Fruit fly (Drosophila melanogaster): ENCODE data around the gene CG9109.
A peak's percentile ranks its signal among the peaks of the same experiment; 100 is the strongest.

The CG9109 gene

DNA sequence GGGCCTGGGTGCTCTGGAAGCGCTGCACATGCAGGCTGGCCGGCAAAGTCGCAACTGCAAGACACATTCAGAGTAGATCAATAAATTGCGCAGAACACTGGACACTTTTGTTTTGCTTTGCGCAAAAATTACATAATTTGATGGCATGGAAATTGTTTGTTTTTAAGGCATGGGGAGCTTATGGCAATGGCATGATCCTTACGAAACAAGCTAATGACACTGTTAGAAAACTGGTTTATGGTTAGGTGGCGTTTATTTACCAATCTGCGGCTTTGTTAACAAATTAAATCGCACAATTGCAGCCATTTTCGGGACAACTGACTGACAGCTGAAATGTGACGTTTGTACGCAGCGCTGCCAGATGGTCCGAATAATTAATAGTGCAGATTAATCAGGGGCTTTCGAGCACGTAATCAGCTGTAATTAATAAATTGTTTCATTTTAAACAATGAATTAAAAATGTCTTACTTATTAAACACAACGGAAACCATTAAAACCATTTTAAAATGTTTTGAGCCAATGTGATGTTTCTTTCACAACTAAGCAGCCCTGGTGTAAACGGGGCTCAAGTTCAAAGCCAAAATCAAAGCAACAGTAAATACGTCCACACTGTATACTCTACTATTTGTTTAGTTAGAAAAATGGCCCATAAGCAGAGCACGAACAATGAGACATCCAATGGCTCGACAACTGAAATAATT, 28.3 kb upstream of the CG9109 start, which contains the start of the genes ND-51 and CG13994 (continued):
- TF ChIP-seq CrebB (tag; optimal IDR thresholded peaks at IDR 0.05) (peak; percentile 35), C15 (GFP tag; IDR thresholded peaks at IDR 0.05) (peak; percentile 68; the same call in 1 of the 3 replicates), CG31388 (GFP tag; optimal IDR thresholded peaks at IDR 0.05) (peak; percentile 53), bsh (GFP tag; optimal IDR thresholded peaks at IDR 0.05) (peak; percentile 5 to 82), HmgD (GFP tag; optimal IDR thresholded peaks at IDR 0.05) (peak; percentile 52), pzg (GFP tag; optimal IDR thresholded peaks at IDR 0.05) (peak; percentile 81), sima (GFP tag; optimal IDR thresholded peaks at IDR 0.05) (peak; percentile 18), gro (GFP tag; optimal IDR thresholded peaks at IDR 0.05) (peak; percentile 87), sd (tag; optimal IDR thresholded peaks at IDR 0.05) (no peak), az2 (GFP tag; optimal IDR thresholded peaks at IDR 0.05) (peak; percentile 84), CG10321 (GFP tag; IDR thresholded peaks at IDR 0.05) (no peak), nom (GFP tag; optimal IDR thresholded peaks at IDR 0.05) (peak; percentile 57), CG2202 (tag; optimal IDR thresholded peaks at IDR 0.05) (peak; percentile 61), kah (GFP tag; optimal IDR thresholded peaks at IDR 0.05) (peak; percentile 34), CG8924 (tag; optimal IDR thresholded peaks at IDR 0.05) (peak; percentile 78), Adf1 (GFP tag; IDR thresholded peaks at IDR 0.05) (peak; percentile 56; the same call in 1 of the 2 replicates), ATbp (GFP tag; optimal IDR thresholded peaks at IDR 0.05) (no peak), odd (GFP tag; optimal IDR thresholded peaks at IDR 0.05) (no peak), Dek (tag; optimal IDR thresholded peaks at IDR 0.05) (peak; percentile 71), nerfin-1 (tag; optimal IDR thresholded peaks at IDR 0.05) (peak; percentile 71), Jarid2 (GFP tag; optimal IDR thresholded peaks at IDR 0.05) (no peak), CG4424 (GFP tag; optimal IDR thresholded peaks at IDR 0.05) (peak; percentile 71), trh (GFP tag; optimal IDR thresholded peaks at IDR 0.05) (peak; percentile 54), dpn (GFP tag; optimal IDR thresholded peaks at IDR 0.05) (peak; percentile 84 to 87), CG6654 (GFP tag; optimal IDR thresholded peaks at IDR 0.05) (peak; percentile 3), esg (GFP tag; conservative IDR thresholded peaks at IDR 0.05) (peak; percentile 73), fu2 (GFP tag; optimal IDR thresholded peaks at IDR 0.05) (peak; percentile 83), rib (GFP tag; IDR thresholded peaks at IDR 0.05) (peak; percentile 56; the same call in 1 of the 2 replicates), CG3995 (GFP tag; optimal IDR thresholded peaks at IDR 0.05) (peak; percentile 46), CG11695 (GFP tag; IDR thresholded peaks at IDR 0.05) (peak; percentile 67), chn (GFP tag; optimal IDR thresholded peaks at IDR 0.05) (peak; percentile 63), CG12219 (GFP tag; optimal IDR thresholded peaks at IDR 0.05) (peak; percentile 58), CG16813 (GFP tag; IDR thresholded peaks at IDR 0.05; ENCODE audit: partially characterized antibody) (no peak), wdn (GFP tag; IDR thresholded peaks at IDR 0.05) (peak; percentile 74), CG1603 (tag; optimal IDR thresholded peaks at IDR 0.05) (peak; percentile 85), Awh (GFP tag; IDR thresholded peaks at IDR 0.05) (peak; percentile 69), tap (tag; optimal IDR thresholded peaks at IDR 0.05) (no peak), cg (GFP tag; optimal IDR thresholded peaks at IDR 0.05) (no peak), Mes4 (GFP tag; optimal IDR thresholded peaks at IDR 0.05) (peak; percentile 80), psq (GFP tag; optimal IDR thresholded peaks at IDR 0.05) (peak; percentile 17), her (GFP tag; optimal IDR thresholded peaks at IDR 0.05) (peak; percentile 75), Eip74EF (GFP tag; optimal IDR thresholded peaks at IDR 0.05) (no peak), crc (GFP tag; optimal IDR thresholded peaks at IDR 0.05) (peak; percentile 71), ttk (GFP tag; IDR thresholded peaks at IDR 0.05) (peak; percentile 78), Mrtf (GFP tag; IDR thresholded peaks at IDR 0.05) (peak; percentile 62), CG10959 (GFP tag; IDR thresholded peaks at IDR 0.05) (peak; percentile 59), CG13287 (GFP tag; IDR thresholded peaks at IDR 0.05; ENCODE audit: partially characterized antibody) (peak; percentile 52; the same call in 1 of the 2 replicates), tx (GFP tag; optimal IDR thresholded peaks at IDR 0.05) (peak; percentile 88), Atf-2 (GFP tag; optimal IDR thresholded peaks at IDR 0.05) (peak; percentile 85)
